Worm (Caenorhabditis elegans): ENCODE data around the gene F47C12.7.

The F47C12.7 gene

DNA sequence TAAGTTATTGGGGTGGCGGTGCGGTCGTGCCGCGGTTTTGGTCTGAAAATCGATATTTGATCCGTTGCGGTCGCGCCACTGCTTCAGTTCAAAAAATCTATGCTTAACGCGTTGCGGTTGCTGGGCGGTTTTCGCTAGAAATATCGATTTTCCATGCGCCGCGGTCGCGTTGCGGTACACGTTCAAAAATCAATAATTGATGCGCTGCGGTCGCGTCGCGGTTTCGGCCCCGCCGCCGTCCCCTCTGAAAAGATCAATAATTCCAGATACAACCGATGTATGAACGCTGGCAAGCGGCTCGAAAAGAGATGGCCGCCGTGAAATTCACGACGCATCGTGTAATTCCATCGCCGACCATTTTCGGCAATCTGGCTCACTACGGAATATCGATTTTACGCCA, 45.7 kb upstream of the F47C12.7 start:
- no peak for TF ChIP-seq F37B4.10 (GFP tag; IDR thresholded peaks at IDR 0.05)
- TF ChIP-seq fkh-3 (tag; optimal IDR thresholded peaks at IDR 0.05): no peak
- TF ChIP-seq snpc-1.1 (tag; optimal IDR thresholded peaks at IDR 0.05; ENCODE audit: insufficient read depth): no peak
- TF ChIP-seq zfh-2 (GFP tag; conservative IDR thresholded peaks at IDR 0.05): peak; percentile 59
- no peak for TF ChIP-seq Y56A3A.18 (GFP tag; IDR thresholded peaks at IDR 0.05)

DNA sequence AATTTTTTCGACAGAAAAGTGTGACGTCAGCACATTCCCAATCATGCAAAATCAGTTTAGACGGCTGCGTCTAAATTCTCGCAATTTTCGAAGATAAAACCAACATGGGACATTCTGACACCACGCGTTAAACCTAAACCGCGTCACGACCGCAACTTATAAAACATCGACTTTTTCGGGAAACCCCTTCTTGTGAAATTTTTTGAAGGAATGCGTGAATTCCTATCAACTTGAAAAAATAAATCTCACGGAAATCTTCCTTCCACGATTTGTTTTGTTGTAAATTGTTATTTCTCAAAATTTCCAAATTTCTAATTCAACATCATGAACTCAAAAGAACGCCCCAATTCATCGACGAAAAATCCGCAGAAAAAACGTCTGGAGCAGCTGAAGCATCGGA, 44.7 kb upstream of the F47C12.7 start, which contains the start of gene F35F11.2:
Gene F35F11.2 (plus strand): TSS at position 301 of the 400 bp plus-strand sequence.
- TF ChIP-seq F57C9.4 (tag; optimal IDR thresholded peaks at IDR 0.05): no peak
- no peak for TF ChIP-seq bed-2 (GFP tag; IDR thresholded peaks at IDR 0.05)
- TF ChIP-seq lag-1 (GFP tag; IDR thresholded peaks at IDR 0.05): no peak
- no peak for TF ChIP-seq B0261.1 (tag; optimal IDR thresholded peaks at IDR 0.05)
- TF ChIP-seq let-607 (tag; optimal IDR thresholded peaks at IDR 0.05): no peak
- no peak for TF ChIP-seq atf-7 (tag; optimal IDR thresholded peaks at IDR 0.05)
- no peak for TF ChIP-seq B0336.3 (GFP tag; IDR thresholded peaks at IDR 0.05)
- no peak for TF ChIP-seq aptf-2 (GFP tag; conservative IDR thresholded peaks at IDR 0.05)

DNA sequence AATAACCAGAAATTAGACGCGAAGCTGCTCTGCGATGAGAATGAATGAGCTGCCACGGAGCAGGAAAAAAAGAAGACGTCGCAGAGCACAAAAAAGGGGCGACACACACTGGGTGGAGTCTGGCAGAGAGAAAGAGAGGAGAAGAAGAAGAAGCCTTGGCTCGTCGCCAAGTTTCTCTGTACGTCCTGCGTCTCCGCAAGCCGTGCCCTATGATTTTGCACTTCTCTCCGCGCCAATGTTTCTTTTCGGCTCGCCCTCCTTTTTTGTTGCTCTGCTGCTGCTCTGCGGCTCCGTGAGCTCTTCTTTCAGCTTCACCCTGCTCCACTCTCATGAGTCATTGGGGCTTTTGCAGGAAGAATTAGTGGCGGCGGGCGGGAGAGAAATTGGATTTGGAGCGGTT, 39.6 kb upstream of the F47C12.7 start, which contains the start of gene hlh-30:
Gene hlh-30 (minus strand): TSS at position 69 of the 400 bp plus-strand sequence.
- peak; percentile 63; the same call in 1 of the 2 replicates for TF ChIP-seq dox-1 (GFP tag; IDR thresholded peaks at IDR 0.05)
- peak; percentile 27 for TF ChIP-seq chd-7 (tag; optimal IDR thresholded peaks at IDR 0.05)
- TF ChIP-seq atf-7 (tag; optimal IDR thresholded peaks at IDR 0.05): no peak
- TF ChIP-seq tbp1 (GFP tag; optimal IDR thresholded peaks at IDR 0.05): no peak
- no peak for TF ChIP-seq cebp-2 (GFP tag; IDR thresholded peaks at IDR 0.05)
- peak; percentile 36 for TF ChIP-seq nhr-80 (tag; optimal IDR thresholded peaks at IDR 0.05)
- peak; percentile 56 for TF ChIP-seq mcd-1 (GFP tag; IDR thresholded peaks at IDR 0.05)
- TF ChIP-seq ceh-58 (GFP tag; IDR thresholded peaks at IDR 0.05): 0 out of 2 replicates have a peak, but pooled peaks have one; percentile 45
- TF ChIP-seq B0019.2 (GFP tag; conservative IDR thresholded peaks at IDR 0.05): no peak
- TF ChIP-seq lin-35 (GFP tag; optimal IDR thresholded peaks at IDR 0.05): peak in 1 of 3 experiments; percentile 56
- TF ChIP-seq egrh-3 (GFP tag; IDR thresholded peaks at IDR 0.05): peak; percentile 61
- peak; percentile 36 for TF ChIP-seq attf-5 (GFP tag; optimal IDR thresholded peaks at IDR 0.05)
- no peak for TF ChIP-seq ztf-22 (GFP tag; optimal IDR thresholded peaks at IDR 0.05)
- TF ChIP-seq cebp-1 (GFP tag; IDR thresholded peaks at IDR 0.05): no peak
- peak; percentile 49 for TF ChIP-seq cebp-1 (tag; optimal IDR thresholded peaks at IDR 0.05)
- peak; percentile 96 for TF ChIP-seq zfh-2 (GFP tag; conservative IDR thresholded peaks at IDR 0.05)
- TF ChIP-seq tlf-1 (GFP tag; optimal IDR thresholded peaks at IDR 0.05): no peak
- no peak for TF ChIP-seq sptf-2 (GFP tag; optimal IDR thresholded peaks at IDR 0.05)
- peak; percentile 8; the same call in 1 of the 2 replicates for TF ChIP-seq attf-3 (GFP tag; conservative IDR thresholded peaks at IDR 0.05)
- peak; percentile 57; the same call in 1 of the 2 replicates for TF ChIP-seq hmg-1.2 (GFP tag; IDR thresholded peaks at IDR 0.05)
- TF ChIP-seq K12H6.12 (tag; optimal IDR thresholded peaks at IDR 0.05): peak; percentile 18
- no peak for TF ChIP-seq egl-44 (GFP tag; IDR thresholded peaks at IDR 0.05)
- TF ChIP-seq akir-1 (GFP tag; optimal IDR thresholded peaks at IDR 0.05): no peak
- peak; percentile 22 for TF ChIP-seq somi-1 (GFP tag; optimal IDR thresholded peaks at IDR 0.05)

DNA sequence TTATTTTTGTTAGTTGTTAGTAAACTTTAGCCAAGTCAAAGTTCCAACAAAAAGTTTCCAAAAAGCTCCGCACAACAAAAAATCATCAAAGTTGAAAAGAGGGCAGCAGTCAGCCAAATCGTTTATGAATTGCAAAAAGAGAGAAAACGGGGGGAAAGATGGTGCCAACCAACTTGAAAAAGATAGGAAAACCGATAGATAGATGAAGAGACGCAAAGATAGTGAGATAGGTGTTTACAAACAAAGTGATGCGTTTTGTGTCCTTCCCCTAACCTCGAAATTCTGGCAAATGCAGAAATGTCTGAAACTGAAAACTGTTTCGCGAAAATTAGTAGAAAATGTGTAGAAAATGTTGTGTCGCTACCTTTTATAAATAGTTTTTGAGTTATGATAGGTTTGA, 38.2 kb upstream of the F47C12.7 start:
- TF ChIP-seq nhr-80 (tag; optimal IDR thresholded peaks at IDR 0.05) (peak; percentile 37), snpc-4 (GFP tag; optimal IDR thresholded peaks at IDR 0.05) (no peak), snpc-4 (tag; optimal IDR thresholded peaks at IDR 0.05) (no peak)

All from whole organism, young adult.